Fruit fly (Drosophila melanogaster) whole organism: ENCODE data around the gene Paip2.

ENCODE experiments used
- CG8478 ChIP-seq: fragments of >200 bp; optimal IDR thresholded peaks from 2 replicates; lab custom pipeline; 2018; ENCODE audit warnings: inconsistent platforms
- pan ChIP-seq: fragments of >200 bp; optimal IDR thresholded peaks from 2 replicates; lab custom pipeline; 2017
- psq ChIP-seq: fragments of >200 bp; optimal IDR thresholded peaks from 2 replicates; lab custom pipeline; 2017
- usp ChIP-seq: fragments of >200 bp; optimal IDR thresholded peaks from 2 replicates; lab custom pipeline; 2017; ENCODE audit warnings: missing biosample characterization, missing genetic modification characterization, mixed read lengths

dm6 chr3R:12981334-12982166, 958 bp downstream of the Paip2 start:
- no peak for TF ChIP-seq usp
- no peak for TF ChIP-seq CG8478 (lab: Kevin White, UChicago)
- TF ChIP-seq pan (lab: Kevin White, UChicago): no peak
- TF ChIP-seq psq (lab: Kevin White, UChicago): no peak
